Worm (Caenorhabditis elegans) whole organism, late embryonic: Measurements from ENCODE around the gene tsg-101.

Experiments
- C38D4.7 ChIP-seq: fragments of 200-800 bp; sonication (Bioruptor generic); optimal IDR thresholded peaks from 2 replicates; lab custom pipeline; 2018; ENCODE audit warnings: mild to moderate bottlenecking, missing genetic modification characterization, moderate library complexity, missing compliant biosample characterization
- pha-4 ChIP-seq: fragments of 150-350 bp; optimal IDR thresholded peaks from 2 replicates; lab custom pipeline; 2018; ENCODE audit warnings: missing biosample characterization, missing genetic modification reagents, missing genetic modification characterization
- sox-4 ChIP-seq: sonication (generic microtip); optimal IDR thresholded peaks from 2 replicates; lab custom pipeline; 2017; ENCODE audit warnings: mild to moderate bottlenecking, missing genetic modification characterization, inconsistent platforms, missing compliant biosample characterization

DNA sequence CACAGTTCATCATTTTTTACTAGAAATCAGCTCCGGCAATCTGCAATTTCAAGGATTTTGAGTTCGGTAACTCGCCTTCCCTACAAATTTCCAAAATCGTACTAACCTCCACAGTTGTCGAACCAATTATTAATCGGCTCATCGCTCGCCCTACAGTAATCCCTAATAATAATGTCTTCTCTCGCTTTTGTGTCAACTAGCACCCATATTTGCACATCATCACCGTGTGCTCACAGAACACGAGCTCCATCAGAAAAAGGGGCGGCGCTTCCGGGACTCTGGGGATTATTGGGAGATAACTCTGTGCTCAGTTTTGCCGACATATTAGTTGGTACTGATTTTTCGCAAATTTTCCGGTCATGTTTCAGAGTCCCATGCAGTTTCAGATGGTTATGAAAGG lies 16.5 kb downstream of the tsg-101 start, which contains the start of gene ceh-53:
- TF ChIP-seq pha-4 (tag; lab: Kevin White, UChicago) (no peak), C38D4.7 (GFP tag; lab: Kevin White, UChicago) (no peak), sox-4 (no peak)
